Fruit fly (Drosophila melanogaster) Kc167 (cell line): ENCODE results near the gene AcCoAS.
A peak's percentile ranks its signal among the peaks of the same experiment; 100 is the strongest.

Experiments used
- Myc ChIP-seq: fragments of >200 bp; optimal IDR thresholded peaks from 2 replicates; lab custom pipeline; 2017; ENCODE audit warnings: missing external identifiers
- h ChIP-seq: fragments of >200 bp; optimal IDR thresholded peaks from 3 replicates; lab custom pipeline; 2018; ENCODE audit warnings: missing external identifiers
- insv ChIP-seq: fragments of >200 bp; optimal IDR thresholded peaks from 3 replicates; lab custom pipeline; 2018; ENCODE audit warnings: missing external identifiers
- psq ChIP-seq: fragments of >200 bp; optimal IDR thresholded peaks from 2 replicates; lab custom pipeline; 2017; ENCODE audit warnings: missing external identifiers
- ttk ChIP-seq: sonication (Bioruptor generic); optimal IDR thresholded peaks from 2 replicates; lab custom pipeline; 2017; ENCODE audit warnings: missing external identifiers

DNA sequence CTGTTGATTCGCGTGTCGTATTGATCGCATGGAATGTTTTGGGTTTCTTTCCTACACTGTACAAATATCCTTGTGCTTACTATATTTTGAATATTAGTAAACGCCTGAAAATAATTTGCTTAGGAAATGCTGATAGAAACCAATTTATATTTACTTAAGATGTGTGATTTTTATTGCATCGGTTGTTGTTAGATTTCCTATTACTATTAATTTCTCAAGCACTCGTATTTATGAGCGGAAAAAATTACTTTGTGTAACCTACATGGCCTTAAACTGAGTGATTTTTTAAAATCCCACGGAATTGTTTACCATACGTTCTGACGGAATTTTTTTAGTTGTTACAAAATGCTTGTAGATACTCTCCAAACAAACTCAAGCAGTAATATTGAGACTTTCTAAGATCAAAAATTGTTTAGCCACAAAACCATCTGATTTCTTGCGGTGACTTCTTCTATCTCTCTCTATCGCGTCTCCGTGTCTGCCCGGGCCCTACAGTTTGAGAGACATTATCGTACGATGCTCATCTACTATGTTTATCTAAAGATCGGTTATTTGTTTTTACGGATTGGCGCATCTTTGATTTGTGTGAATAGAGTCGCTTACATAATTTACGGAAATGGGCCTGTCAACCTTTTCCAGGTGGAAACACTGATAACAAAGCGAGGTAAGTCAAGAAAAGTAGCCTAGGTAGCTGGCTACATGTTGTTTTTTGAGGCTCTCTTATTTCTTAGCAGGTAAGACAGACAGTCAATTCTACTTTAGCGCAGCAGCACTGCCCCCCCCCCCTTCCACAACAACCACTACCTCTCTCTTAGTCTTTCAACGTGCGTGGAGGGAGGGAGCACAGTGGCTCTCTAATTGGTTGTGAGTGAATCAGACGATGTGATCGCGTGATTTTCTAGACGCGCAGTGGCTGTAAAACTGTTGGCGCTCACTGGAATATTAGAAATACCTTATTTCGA is 3.5 kb downstream of the AcCoAS start:
- TF ChIP-seq insv (no peak), psq (no peak), ttk (lab: Kevin White, UChicago) (peak; percentile 45), h (lab: Kevin White, UChicago) (no peak), Myc (lab: Kevin White, UChicago) (no peak)
